Fruit fly (Drosophila melanogaster) whole organism, larva: ENCODE measurements around the gene CG5973.

Experiments used
- noc ChIP-seq: fragments of 200-800 bp; sonication (Bioruptor generic); optimal IDR thresholded peaks from 3 replicates; lab custom pipeline; 2019; ENCODE audit warnings: missing biosample characterization, mild to moderate bottlenecking, missing genetic modification characterization, moderate library complexity

Gene CG5973

DNA sequence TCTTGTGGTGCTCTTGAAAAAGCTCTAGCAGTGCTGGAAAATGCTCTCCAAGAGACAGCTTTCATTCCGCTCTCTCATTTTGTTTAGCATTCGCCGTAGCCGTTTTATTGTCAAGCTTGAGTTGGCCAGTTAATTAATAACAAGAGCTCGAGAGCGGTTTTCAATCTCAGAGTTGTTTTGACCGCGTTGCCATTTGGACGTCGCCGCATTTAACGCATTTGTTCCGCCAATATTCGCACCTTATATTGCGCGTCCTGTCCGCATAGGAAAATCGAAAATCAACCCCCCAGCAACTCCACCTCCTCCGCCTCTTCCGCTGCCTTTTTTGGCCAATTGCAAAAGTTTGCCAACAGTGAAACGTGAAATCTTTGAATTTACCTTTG, at the start of gene CG5973:
Gene CG5973 (plus strand): TSS at position 168 of the 383 bp plus-strand sequence.
- TF ChIP-seq noc (tag; lab: Kevin White, UChicago): no peak

DNA sequence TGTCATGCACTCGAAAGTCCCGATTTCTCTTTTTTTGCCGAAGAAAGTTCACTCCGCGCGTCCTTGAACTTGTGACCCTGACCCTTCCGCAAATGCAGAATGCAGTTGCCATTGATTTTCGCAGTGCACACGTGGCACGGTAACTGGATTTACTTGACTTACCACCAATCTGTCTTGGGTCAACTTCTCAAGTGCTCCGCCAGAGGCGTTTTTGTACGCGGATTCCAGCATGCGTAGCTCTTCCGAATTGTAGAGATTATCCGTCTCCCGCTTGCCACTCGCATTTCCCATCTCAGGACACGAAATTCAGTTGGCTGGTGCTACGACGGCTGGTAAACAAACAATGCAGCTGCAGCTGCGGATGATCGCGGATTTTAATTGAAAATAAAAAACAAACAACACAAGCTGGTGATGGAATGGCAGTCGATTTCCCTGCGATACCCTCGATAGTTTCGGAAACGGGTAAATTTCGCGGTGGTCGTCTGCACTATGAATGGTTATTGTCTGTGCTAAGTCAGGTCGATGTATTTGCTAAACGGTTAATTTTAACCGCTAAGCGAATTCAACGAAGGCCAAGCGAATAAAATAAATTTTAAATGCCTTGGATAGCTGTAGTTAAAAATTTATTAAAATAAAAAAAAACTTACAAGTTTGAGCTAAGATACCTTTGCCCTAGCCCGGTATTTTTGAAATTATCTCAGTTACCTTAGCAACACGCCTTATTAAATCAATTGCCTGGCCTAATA, 49.3 kb upstream of the CG5973 start, which contains the start of the genes CG5149 and gudu:
Gene CG5149 (minus strand): TSS at position 441 of the 746 bp plus-strand sequence.
Gene gudu (plus strand): TSS at position 696 of the 746 bp plus-strand sequence.
- no peak for TF ChIP-seq noc (tag; lab: Kevin White, UChicago)

DNA sequence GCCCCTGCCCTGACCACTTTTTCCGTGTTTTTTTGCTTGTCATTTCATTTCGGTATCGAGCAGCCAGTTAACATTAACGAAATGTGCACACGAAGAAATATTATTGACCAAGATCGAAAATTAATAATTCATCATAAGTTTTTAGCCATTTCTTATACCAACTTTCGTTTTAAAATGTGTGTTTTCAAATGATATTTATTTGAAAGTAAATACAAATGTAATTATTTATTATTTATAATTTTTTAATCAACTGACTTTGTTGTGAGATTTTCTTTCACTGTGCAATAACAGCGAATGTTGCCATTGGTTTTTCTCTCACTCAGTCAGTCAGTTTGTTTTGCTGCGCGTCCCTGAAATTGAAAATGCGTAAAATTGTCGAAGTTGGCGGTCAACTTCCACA, 41.5 kb upstream of the CG5973 start:
- no peak for TF ChIP-seq noc (tag; lab: Kevin White, UChicago)

DNA sequence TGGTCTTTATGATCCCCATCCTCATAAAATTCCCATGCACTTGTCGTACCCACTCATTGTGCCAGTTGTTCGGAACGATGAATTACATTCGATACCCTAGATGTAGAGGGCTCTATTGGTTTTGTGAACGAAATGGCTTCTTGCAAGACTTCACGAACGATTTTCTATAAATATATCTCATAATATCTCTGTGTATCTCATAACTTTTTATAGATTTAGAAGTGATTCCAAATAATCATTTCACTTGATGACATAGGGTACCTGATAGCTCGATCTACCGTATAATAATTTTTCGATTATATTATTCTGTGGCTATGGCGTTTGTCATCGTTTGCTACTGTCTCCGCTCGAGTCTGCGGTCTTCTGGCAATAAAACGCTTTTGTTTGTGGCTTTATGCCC, 40.3 kb upstream of the CG5973 start:
- peak; percentile 44 for TF ChIP-seq noc (tag; lab: Kevin White, UChicago)

DNA sequence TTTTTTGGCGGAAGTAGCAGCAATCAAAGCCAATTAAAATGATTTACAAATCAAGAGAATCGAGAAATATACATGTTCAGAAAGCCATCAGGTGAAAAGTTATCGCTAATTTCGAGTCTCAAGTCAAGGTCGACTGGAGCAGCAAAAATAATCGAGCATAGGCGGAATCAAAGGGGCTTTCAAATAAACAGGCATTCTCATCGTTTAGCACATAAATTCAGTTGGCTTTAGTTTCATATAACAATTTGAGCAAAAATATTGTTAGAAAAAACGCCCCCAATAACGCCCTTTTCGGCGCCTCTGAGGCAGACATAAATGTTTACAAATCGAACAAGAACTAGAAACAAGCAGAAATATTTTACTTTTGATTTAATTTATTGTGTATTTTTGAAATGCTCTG, 39.5 kb upstream of the CG5973 start:
- no peak for TF ChIP-seq noc (tag; lab: Kevin White, UChicago)

DNA sequence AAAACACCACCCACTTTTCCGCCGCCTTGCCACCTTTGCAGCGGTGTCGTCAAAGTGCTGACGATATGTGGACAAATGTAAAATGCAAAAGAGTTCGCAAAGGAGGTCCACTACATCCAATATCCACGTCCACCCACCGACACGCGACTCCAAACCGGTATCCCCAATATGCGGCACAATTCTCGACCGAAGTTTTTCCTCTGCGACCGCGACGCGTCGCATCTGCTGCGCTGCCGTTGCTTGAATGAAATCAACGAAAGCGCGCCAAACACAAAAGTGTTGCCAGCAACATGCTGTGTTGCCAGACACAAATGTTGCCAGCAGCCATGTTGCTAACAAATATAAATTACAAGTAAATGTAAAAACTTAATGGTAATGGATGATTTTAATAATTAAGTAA, 38.8 kb upstream of the CG5973 start, which contains the start of gene CG5160:
Gene CG5160 (minus strand): TSS at position 223 of the 400 bp plus-strand sequence.
- no peak for TF ChIP-seq noc (tag; lab: Kevin White, UChicago)

DNA sequence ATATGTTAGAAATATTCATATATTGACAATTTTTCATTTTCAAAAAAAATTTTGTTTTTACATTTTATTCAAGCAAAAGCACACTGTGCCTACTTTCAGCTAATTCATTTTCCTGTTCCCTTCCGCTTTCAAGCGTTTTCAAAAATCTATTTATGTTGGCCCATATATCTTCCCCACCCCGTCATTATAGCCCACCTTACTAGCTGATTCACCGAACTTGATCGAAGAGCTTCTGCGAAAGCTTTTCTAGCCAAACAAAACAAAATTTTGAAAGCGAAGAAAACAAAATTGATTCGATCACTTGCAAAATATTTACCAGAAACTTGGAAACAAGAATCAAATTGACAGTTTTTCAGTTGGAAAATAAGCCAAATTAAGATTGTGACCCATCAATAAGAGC, 36.3 kb upstream of the CG5973 start, which contains the start of gene CG5171:
Gene CG5171 (plus strand): TSS at position 311 of the 400 bp plus-strand sequence.
- TF ChIP-seq noc (tag; lab: Kevin White, UChicago): no peak

DNA sequence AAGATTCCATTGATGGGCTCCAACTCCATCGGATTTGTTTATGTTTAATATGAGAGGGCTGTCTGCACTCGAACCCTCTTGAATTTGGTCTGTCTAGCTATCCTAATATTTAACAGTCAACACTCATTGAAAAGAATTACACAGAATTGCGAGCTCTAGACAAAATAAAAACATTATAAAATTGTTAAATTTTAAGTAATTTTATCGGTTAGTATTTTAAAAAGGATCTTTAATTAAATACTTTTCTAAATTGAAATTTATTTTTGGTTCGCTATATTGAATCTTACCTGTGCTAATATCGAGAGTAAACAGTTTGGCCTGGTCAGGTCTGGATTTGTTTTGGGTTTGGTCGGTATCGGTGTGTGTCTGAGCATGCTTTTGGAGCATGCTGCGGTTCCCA, 35.7 kb upstream of the CG5973 start:
- TF ChIP-seq noc (tag; lab: Kevin White, UChicago): peak; percentile 88

DNA sequence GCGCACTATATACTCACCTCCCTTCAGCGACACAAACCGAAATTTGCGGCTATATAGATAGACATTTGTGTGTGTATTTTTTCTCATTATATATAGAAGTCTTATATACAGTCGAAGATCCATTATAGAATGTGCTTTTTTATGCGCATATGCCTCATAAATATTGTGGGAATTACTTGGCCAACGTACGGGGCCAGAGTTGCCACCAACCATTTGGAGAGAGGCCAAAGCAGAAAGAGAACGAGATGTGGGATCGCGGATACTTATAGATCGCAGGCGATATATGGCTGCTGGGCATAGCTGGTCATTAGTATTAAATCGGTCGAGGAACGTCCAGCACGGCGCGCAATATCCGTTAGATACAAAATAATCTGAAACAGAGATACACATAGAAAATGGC, 32.4 kb upstream of the CG5973 start, which contains the start of gene CG5177:
Gene CG5177 (plus strand): TSS at position 305 of the 400 bp plus-strand sequence.
- no peak for TF ChIP-seq noc (tag; lab: Kevin White, UChicago)

DNA sequence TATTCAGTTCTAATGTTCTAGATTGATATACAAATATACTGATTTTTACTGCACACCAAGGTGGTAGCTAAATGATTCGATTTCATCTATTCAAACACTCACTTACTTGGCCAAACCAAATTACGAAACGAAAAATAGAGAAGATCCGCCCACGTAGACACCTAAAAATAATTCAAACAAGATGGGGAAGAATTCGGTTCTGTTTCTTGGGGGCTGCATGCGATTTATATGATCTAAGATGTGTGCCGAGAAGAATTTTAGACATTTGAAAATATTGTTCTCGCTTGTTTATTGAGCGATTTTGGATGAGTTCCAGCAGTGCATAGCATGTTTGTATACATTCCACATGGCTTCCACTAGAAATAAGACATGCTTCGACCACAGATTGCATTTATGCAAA, 29.7 kb upstream of the CG5973 start:
- TF ChIP-seq noc (tag; lab: Kevin White, UChicago): no peak

DNA sequence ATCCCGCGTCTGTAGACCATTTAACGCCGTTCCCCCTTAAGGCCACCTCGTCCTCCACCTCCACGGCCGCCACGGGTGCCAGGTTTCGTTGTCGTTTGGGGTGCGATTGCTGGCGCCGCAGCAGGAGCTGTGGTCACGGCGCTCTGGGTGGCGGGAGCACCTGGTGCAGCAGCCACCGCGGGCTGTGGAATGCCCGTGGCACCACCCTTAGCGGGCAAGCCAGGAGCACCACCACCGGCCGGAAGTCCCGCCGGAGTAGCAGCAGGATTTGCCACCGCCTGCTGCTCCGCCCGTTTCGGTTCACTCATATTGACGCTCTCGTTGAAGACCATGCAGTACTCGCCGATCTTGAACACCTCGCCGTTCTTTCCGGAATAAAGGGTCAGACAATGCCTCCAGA, 28.3 kb upstream of the CG5973 start:
- TF ChIP-seq noc (tag; lab: Kevin White, UChicago): no peak

DNA sequence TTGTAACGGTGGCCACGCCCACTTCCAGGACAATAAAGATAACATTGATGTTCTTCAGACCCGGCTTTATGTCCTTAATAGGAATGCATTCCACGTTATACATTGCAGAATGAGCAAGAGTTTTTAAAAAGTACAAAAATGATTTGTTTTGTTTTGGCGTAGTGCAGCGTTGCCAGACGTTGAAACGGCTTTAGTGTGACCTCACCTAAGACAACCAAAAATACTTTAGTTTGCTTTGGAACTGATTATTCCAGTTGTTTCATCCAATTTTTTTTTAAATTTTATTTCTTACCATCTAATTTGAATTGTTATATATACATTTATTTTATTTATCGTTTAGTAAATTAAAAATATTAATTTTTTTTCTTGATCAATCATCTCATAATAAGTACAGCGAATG, 27.7 kb upstream of the CG5973 start, which contains the start of gene CG5181:
Gene CG5181 (minus strand): TSS at position 208 of the 400 bp plus-strand sequence.
- no peak for TF ChIP-seq noc (tag; lab: Kevin White, UChicago)

DNA sequence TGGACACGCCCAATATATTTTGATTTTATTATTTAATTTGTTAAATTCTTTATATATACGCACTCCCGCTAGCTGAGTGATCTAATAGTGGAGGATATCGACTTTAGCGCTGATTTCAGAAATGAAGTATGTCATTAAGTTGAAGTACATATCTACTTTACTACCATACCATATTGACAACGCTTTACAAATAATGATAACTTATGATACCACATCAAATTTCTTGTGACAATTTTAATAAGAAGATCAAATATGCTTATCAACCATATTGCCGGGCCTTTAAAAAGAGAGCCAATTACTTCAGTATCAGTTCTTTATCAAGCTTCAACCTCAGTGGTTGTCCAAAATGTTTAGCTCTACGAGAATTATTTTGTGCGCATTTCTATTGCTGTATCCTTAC, 26.7 kb upstream of the CG5973 start, which contains the start of gene CG15818:
Gene CG15818 (plus strand): TSS at position 301 of the 400 bp plus-strand sequence.
- TF ChIP-seq noc (tag; lab: Kevin White, UChicago): no peak

DNA sequence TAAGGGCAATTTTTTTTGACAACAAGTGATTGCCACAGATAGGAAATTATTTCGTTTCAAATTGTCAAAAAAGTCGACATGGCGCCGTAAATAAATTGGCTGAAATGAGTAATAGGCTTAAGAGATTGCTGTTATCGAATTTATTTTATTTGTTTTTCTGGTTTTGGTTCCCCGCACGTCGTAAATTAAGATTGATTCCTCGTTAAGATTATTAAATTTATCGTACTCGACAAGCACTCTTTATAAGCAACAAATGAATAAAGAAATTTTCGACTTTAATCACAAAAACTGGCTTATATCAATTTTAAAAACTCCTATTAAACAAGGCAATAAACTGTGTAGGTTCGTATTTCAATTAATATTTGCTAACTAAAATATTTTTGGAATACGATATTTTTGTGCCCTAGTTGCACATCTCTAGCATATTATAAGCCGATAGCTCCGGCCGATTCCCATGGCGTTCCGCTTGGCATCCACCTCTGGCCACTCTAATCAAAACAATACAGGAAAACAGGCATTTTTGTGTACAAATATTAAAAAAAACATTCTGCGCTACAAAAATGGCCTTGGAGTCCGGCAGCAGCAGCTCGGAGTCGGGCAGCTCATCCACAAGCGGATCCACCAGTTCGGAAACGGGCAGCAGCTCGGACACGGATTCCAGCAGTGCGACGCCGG, 25.2 kb upstream of the CG5973 start, which contains the start of gene chm:
Gene chm (plus strand): TSS at position 471 of the 675 bp plus-strand sequence.
- TF ChIP-seq noc (tag; lab: Kevin White, UChicago): peak; percentile 63

DNA sequence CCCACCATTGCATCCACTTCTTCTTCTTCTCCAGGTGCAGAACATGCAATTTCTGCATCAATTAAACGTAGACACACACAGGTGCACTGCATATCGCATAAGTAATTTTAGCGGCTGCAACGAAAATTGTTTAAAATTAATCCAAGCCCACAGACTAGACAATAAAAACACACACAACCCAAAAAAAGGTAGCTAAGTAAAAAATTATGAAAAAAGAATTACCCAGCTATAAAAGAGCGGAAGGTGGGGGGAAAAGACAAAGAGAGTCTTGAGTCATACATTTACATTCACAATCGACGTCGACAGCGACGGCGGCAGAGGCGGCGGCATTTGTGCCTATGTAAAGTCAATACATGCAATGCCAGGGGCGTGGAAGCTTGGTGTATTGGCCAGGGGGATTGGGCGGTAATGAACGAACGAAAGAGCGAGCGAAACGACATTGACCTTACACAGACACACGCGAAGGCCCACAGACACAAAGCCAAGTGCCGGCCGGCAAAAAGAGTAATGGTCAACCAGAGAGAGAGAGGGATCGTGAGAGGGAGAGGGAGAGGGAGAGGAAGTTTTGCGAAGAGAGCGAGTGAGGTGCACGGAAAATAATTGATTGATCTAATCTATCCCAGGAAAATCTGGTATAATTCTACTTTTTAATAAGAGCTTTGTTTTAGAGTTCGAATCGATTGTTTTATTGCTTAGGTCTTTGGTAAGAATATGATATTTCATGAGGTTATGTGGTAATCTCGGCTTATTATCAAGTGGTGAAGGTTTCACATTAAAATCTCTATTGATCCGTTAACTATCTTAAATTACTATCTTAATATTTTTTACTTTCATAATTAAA, 18.9 kb upstream of the CG5973 start:
- no peak for TF ChIP-seq noc (tag; lab: Kevin White, UChicago)
